Fruit fly (Drosophila melanogaster) whole organism: ENCODE data around the gene CG7183.

Experiments
- CG8478 ChIP-seq: fragments of >200 bp; optimal IDR thresholded peaks from 2 replicates; lab custom pipeline; 2018; ENCODE audit warnings: inconsistent platforms
- Dll ChIP-seq: fragments of >200 bp; optimal IDR thresholded peaks from 2 replicates; lab custom pipeline; 2017
- EcR ChIP-seq, 2 experiments: fragments of >200 bp; optimal IDR thresholded peaks; 2 replicates each; lab custom pipeline; 2017; ENCODE audit warnings: missing biosample characterization in 2 of 2, missing genetic modification characterization in 2 of 2, missing genetic modification reagents in 2 of 2
- psq ChIP-seq: fragments of >200 bp; optimal IDR thresholded peaks from 2 replicates; lab custom pipeline; 2017
- usp ChIP-seq: fragments of >200 bp; optimal IDR thresholded peaks from 2 replicates; lab custom pipeline; 2017; ENCODE audit warnings: missing biosample characterization, missing genetic modification characterization, mixed read lengths

DNA sequence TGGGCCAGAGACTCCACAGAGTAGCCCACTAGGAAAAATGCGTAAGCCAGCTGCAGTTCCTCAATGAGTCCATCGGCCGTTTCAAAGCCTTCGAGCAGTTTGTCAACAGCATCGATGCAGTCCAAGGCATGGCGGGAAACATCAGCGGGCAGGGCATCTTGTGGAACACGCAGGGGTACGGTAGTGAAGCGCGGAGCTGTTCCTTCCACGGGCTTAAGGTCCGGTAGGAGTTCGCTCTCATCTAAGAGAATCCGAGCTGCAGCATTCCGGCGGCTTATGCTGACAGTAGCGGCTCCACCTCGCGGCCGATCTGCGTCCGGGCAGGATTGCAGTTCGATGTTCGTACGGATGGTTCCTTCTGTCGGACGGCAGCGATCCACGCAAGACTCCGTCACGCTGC is 31.4 kb upstream of the CG7183 start:
- no peak for TF ChIP-seq psq
- no peak for TF ChIP-seq CG8478 (lab: Kevin White, UChicago)
- TF ChIP-seq Dll (lab: Kevin White, UChicago) = no peak
- TF ChIP-seq EcR (GFP tag; optimal IDR thresholded peaks at IDR 0.05; lab: Kevin White, UChicago) = no peak
- no peak for TF ChIP-seq usp (GFP tag; lab: Kevin White, UChicago)
